Fruit fly (Drosophila melanogaster) Kc167 (cell line): ENCODE results near the gene Cht7.

Experiments used
- Myc ChIP-seq: fragments of >200 bp; optimal IDR thresholded peaks from 2 replicates; lab custom pipeline; 2017; ENCODE audit warnings: missing external identifiers
- Sin3A ChIP-seq: fragments of >200 bp; optimal IDR thresholded peaks from 2 replicates; lab custom pipeline; 2018; ENCODE audit warnings: missing external identifiers
- h ChIP-seq: fragments of >200 bp; optimal IDR thresholded peaks from 3 replicates; lab custom pipeline; 2018; ENCODE audit warnings: missing external identifiers
- insv ChIP-seq: fragments of >200 bp; optimal IDR thresholded peaks from 3 replicates; lab custom pipeline; 2018; ENCODE audit warnings: missing external identifiers
- psq ChIP-seq: fragments of >200 bp; optimal IDR thresholded peaks from 2 replicates; lab custom pipeline; 2017; ENCODE audit warnings: missing external identifiers
- ttk ChIP-seq: sonication (Bioruptor generic); optimal IDR thresholded peaks from 2 replicates; lab custom pipeline; 2017; ENCODE audit warnings: missing external identifiers

- TF ChIP-seq Sin3A (lab: Kevin White, UChicago), result no peak
- no peak for TF ChIP-seq psq (lab: Kevin White, UChicago)
- TF ChIP-seq insv (lab: Kevin White, UChicago), result no peak
- no peak for TF ChIP-seq Myc (lab: Kevin White, UChicago)
- no peak for TF ChIP-seq h (lab: Kevin White, UChicago)
- no peak for TF ChIP-seq ttk (lab: Kevin White, UChicago)
These were observed 27.6 kb downstream of the Cht7 start for dm6 chr3L:3079156-3079495.
